Worm (Caenorhabditis elegans): ENCODE data around the gene ZK287.9.

DNA sequence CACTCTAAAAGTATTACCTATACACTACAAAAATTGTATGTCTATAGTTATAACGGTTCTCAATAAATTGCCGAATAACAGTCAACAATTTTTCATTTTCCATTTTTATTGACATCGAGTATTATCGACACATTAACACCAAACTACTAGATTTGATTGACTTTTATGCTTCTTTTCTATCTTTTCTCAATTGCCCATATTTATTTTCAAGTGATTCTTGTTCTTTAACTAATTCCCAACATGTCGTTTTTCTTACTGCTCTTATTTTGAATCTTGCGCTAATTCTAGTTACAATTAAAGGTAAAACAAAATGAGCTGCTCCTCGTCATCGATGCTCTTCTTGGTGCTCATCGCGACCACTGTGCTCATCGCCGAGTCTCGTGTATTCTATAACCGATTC, 1.2 kb upstream of the ZK287.9 start, which contains the start of gene cthd-1:
- TF ChIP-seq med-1 (GFP tag; optimal IDR thresholded peaks at IDR 0.05; ENCODE audit: insufficient read depth), result no peak
- TF ChIP-seq klf-2 (GFP tag; conservative IDR thresholded peaks at IDR 0.05), result no peak
- no peak for TF ChIP-seq ztf-29 (GFP tag; IDR thresholded peaks at IDR 0.05)
- TF ChIP-seq tab-1 (GFP tag; IDR thresholded peaks at IDR 0.05), result no peak
- no peak for TF ChIP-seq ref-1 (GFP tag; conservative IDR thresholded peaks at IDR 0.05)
- no peak for TF ChIP-seq cog-1 (tag; optimal IDR thresholded peaks at IDR 0.05)
- no peak for TF ChIP-seq ztf-23 (GFP tag; IDR thresholded peaks at IDR 0.05)
- no peak for TF ChIP-seq flt-1 (GFP tag; IDR thresholded peaks at IDR 0.05)
- no peak for TF ChIP-seq T22C8.4 (GFP tag; IDR thresholded peaks at IDR 0.05)

Measured in whole organism, midembryonic.